Worm (Caenorhabditis elegans): ENCODE results near the gene C15H9.3.

DNA sequence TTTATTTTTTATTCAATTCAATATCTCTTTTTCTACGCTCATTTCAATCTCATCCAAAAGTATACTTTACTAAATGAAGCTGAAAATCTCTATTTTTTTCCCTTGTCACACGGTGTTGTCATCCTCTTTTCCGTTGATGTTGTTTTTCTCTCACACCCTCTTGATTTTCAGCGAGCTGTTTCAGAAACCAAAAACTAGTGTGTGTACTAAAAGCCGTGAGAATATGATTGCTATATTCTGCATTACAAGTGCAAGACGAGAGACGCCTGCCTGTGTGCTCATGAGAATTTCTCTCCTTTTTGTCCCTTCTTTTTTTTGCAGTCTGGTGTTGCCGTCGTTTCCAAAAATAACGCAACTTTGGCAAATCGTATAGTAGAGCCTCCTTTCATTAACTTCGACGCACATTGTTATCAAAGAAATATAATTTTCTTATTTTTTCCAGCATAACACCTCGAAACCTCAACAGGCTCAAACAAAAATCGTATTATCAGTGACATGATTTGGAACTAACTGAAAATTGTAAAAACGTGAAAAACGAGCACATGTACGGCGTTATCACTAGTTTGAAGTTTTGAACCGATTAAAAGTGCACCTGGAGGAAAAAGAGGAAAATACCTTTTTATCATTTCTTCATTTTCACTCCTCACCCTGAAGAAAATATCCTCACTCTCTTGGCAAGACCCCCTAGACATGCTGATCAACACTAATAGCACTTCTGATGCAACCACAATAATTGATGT, 2.7 kb downstream of the C15H9.3 start, which contains the start of gene C15H9.2:
- TF ChIP-seq tbx-2 (tag; optimal IDR thresholded peaks at IDR 0.05) (no peak), nhr-237 (tag; optimal IDR thresholded peaks at IDR 0.05) (no peak), isw-1 (GFP tag; IDR thresholded peaks at IDR 0.05) (no peak)
